Fruit fly (Drosophila melanogaster) whole organism, prepupa: Measurements from ENCODE around the gene CG10681.

Source experiments
- Blimp-1 ChIP-seq: fragments of 200-800 bp; sonication (Bioruptor generic); optimal IDR thresholded peaks from 3 replicates; lab custom pipeline; 2017; ENCODE audit warnings: missing biosample characterization, missing genetic modification characterization, mild to moderate bottlenecking, moderate library complexity, missing genetic modification reagents
- CG10631 ChIP-seq: fragments of 200-800 bp; sonication (Bioruptor generic); optimal IDR thresholded peaks from 2 replicates; lab custom pipeline; 2016; ENCODE audit warnings: missing biosample characterization, missing genetic modification characterization
- CG10669 ChIP-seq: fragments of 200-800 bp; sonication (Bioruptor generic); optimal IDR thresholded peaks from 3 replicates; lab custom pipeline; 2018; ENCODE audit warnings: missing biosample characterization, mild to moderate bottlenecking, missing genetic modification characterization, moderate library complexity
- CG11294 ChIP-seq: fragments of 200-800 bp; sonication (Bioruptor generic); IDR thresholded peaks from 2 replicates; pipeline ENCODE4 v1.3.6; 2022; ENCODE audit warnings: missing biosample characterization, missing genetic modification characterization
- CG11762 ChIP-seq: fragments of 200-800 bp; sonication (Bioruptor generic); optimal IDR thresholded peaks from 3 replicates; lab custom pipeline; 2016; ENCODE audit warnings: missing biosample characterization, missing genetic modification characterization; ENCODE audit not compliant: insufficient read depth
- CG11902 ChIP-seq: fragments of 200-800 bp; sonication (Bioruptor generic); optimal IDR thresholded peaks from 3 replicates; lab custom pipeline; 2016; ENCODE audit warnings: missing biosample characterization, missing genetic modification characterization
- CG1621 ChIP-seq: fragments of 200-800 bp; sonication (Bioruptor generic); optimal IDR thresholded peaks from 3 replicates; lab custom pipeline; 2018; ENCODE audit warnings: missing biosample characterization, mild to moderate bottlenecking, missing genetic modification characterization
- CG16779 ChIP-seq: fragments of 200-800 bp; sonication (Bioruptor generic); optimal IDR thresholded peaks from 3 replicates; lab custom pipeline; 2017; ENCODE audit warnings: missing biosample characterization, mild to moderate bottlenecking, missing genetic modification characterization
- CG3032 ChIP-seq: fragments of 200-800 bp; optimal IDR thresholded peaks from 2 replicates; lab custom pipeline; 2019; ENCODE audit warnings: missing biosample characterization, mild to moderate bottlenecking, missing genetic modification characterization, moderate library complexity
- CG31627 ChIP-seq: fragments of 200-800 bp; sonication (Bioruptor generic); optimal IDR thresholded peaks from 3 replicates; lab custom pipeline; 2016; ENCODE audit warnings: missing biosample characterization, missing genetic modification characterization
- CG32006 ChIP-seq: fragments of 200-800 bp; sonication (Bioruptor generic); optimal IDR thresholded peaks from 3 replicates; lab custom pipeline; 2017; ENCODE audit warnings: missing biosample characterization, mild to moderate bottlenecking, missing genetic modification characterization
- CG34406 ChIP-seq: fragments of 200-800 bp; sonication (Bioruptor generic); optimal IDR thresholded peaks from 3 replicates; lab custom pipeline; 2016; ENCODE audit warnings: missing biosample characterization, missing genetic modification characterization
- CG3919 ChIP-seq: fragments of 200-800 bp; sonication (Bioruptor generic); optimal IDR thresholded peaks from 3 replicates; lab custom pipeline; 2016; ENCODE audit warnings: missing biosample characterization, missing genetic modification characterization
- CG6163 ChIP-seq: fragments of 200-800 bp; sonication (Bioruptor generic); IDR thresholded peaks from 3 replicates; pipeline ENCODE4 v1.3.6; 2022; ENCODE audit warnings: missing biosample characterization, missing genetic modification characterization
- CG6276 ChIP-seq: fragments of 200-800 bp; sonication (Bioruptor generic); optimal IDR thresholded peaks from 2 replicates; lab custom pipeline; 2017; ENCODE audit warnings: missing biosample characterization, mild to moderate bottlenecking, missing genetic modification characterization
- CG6854 ChIP-seq: fragments of 200-800 bp; sonication (Bioruptor generic); optimal IDR thresholded peaks from 2 replicates; lab custom pipeline; 2017; ENCODE audit warnings: missing biosample characterization, mild to moderate bottlenecking, missing genetic modification characterization
- CG7368 ChIP-seq: fragments of 200-800 bp; sonication (Bioruptor generic); optimal IDR thresholded peaks from 3 replicates; lab custom pipeline; 2016; ENCODE audit warnings: missing biosample characterization, missing genetic modification characterization
- CG8119 ChIP-seq: fragments of 200-800 bp; sonication (Bioruptor generic); IDR thresholded peaks from 3 replicates; pipeline ENCODE4 v1.3.6; 2022; ENCODE audit warnings: missing biosample characterization, missing genetic modification characterization
- CG8632 ChIP-seq: fragments of 200-800 bp; sonication (Bioruptor generic); optimal IDR thresholded peaks from 3 replicates; lab custom pipeline; 2016; ENCODE audit warnings: missing biosample characterization, missing genetic modification characterization
- CG9139 ChIP-seq: fragments of 200-800 bp; sonication (Bioruptor generic); optimal IDR thresholded peaks from 3 replicates; lab custom pipeline; 2017; ENCODE audit warnings: missing biosample characterization, mild to moderate bottlenecking, missing genetic modification characterization
- Eip75B ChIP-seq: fragments of 200-800 bp; sonication (Bioruptor generic); optimal IDR thresholded peaks from 3 replicates; lab custom pipeline; 2016; ENCODE audit warnings: missing biosample characterization, missing genetic modification characterization
- Eip78C ChIP-seq: fragments of 200-800 bp; sonication (Bioruptor generic); peaks from one replicate; lab custom pipeline; 2016; ENCODE audit warnings: missing biosample characterization, missing genetic modification characterization
- Eip93F ChIP-seq: fragments of 200-800 bp; sonication (Bioruptor generic); optimal IDR thresholded peaks from 2 replicates; lab custom pipeline; 2016; ENCODE audit warnings: missing biosample characterization, mild to moderate bottlenecking, missing genetic modification characterization
- Ets21C ChIP-seq: fragments of 200-800 bp; sonication (Bioruptor generic); optimal IDR thresholded peaks from 3 replicates; lab custom pipeline; 2016; ENCODE audit warnings: missing biosample characterization, missing genetic modification characterization
- Ets96B ChIP-seq: fragments of 200-800 bp; optimal IDR thresholded peaks from 2 replicates; lab custom pipeline; 2019; ENCODE audit warnings: missing biosample characterization, mild to moderate bottlenecking, missing genetic modification characterization, moderate library complexity
- Gug ChIP-seq: fragments of 200-800 bp; sonication (Bioruptor generic); IDR thresholded peaks from 2 replicates; pipeline ENCODE4 v1.3.6; 2022; ENCODE audit warnings: missing biosample characterization, missing genetic modification characterization
- Hr38 ChIP-seq: sonication (Bioruptor generic); optimal IDR thresholded peaks from 2 replicates; lab custom pipeline; 2016; ENCODE audit warnings: missing biosample characterization, missing genetic modification characterization
- Hr39 ChIP-seq: fragments of 200-800 bp; sonication (Bioruptor generic); optimal IDR thresholded peaks from 2 replicates; lab custom pipeline; 2016; ENCODE audit warnings: missing biosample characterization, missing genetic modification characterization
- Hr4 ChIP-seq: fragments of 200-800 bp; sonication (Bioruptor generic); optimal IDR thresholded peaks from 3 replicates; lab custom pipeline; 2016; ENCODE audit warnings: missing biosample characterization, missing genetic modification characterization
- Lpt ChIP-seq: fragments of 200-800 bp; sonication (Bioruptor generic); optimal IDR thresholded peaks from 3 replicates; lab custom pipeline; 2016; ENCODE audit warnings: missing biosample characterization, missing genetic modification characterization
- OdsH ChIP-seq: fragments of 200-800 bp; sonication (Bioruptor generic); optimal IDR thresholded peaks from 3 replicates; lab custom pipeline; 2016; ENCODE audit warnings: missing biosample characterization, missing genetic modification characterization
- Smox ChIP-seq: fragments of 200-800 bp; sonication (Bioruptor generic); optimal IDR thresholded peaks from 3 replicates; lab custom pipeline; 2016; ENCODE audit warnings: missing biosample characterization, missing genetic modification characterization
- Sox102F ChIP-seq: fragments of 200-800 bp; sonication (Bioruptor generic); optimal IDR thresholded peaks from 2 replicates; lab custom pipeline; 2016; ENCODE audit warnings: missing biosample characterization, mild to moderate bottlenecking, missing genetic modification characterization
- Sox14 ChIP-seq: fragments of 200-800 bp; sonication (Bioruptor generic); optimal IDR thresholded peaks from 3 replicates; lab custom pipeline; 2016; ENCODE audit warnings: missing biosample characterization, missing genetic modification characterization
- cyc ChIP-seq: fragments of 200-800 bp; sonication (Bioruptor generic); optimal IDR thresholded peaks from 3 replicates; lab custom pipeline; 2016; ENCODE audit warnings: missing biosample characterization, missing genetic modification characterization
- dac ChIP-seq: fragments of 200-800 bp; sonication (Bioruptor generic); optimal IDR thresholded peaks from 2 replicates; lab custom pipeline; 2017; ENCODE audit warnings: missing biosample characterization, mild to moderate bottlenecking, missing genetic modification characterization
- eg ChIP-seq: fragments of 200-800 bp; sonication (Bioruptor generic); IDR thresholded peaks from 3 replicates; pipeline ENCODE4 v1.3.6; 2022; ENCODE audit warnings: missing biosample characterization, missing genetic modification characterization
- esn ChIP-seq: fragments of 200-800 bp; sonication (Bioruptor generic); optimal IDR thresholded peaks from 2 replicates; lab custom pipeline; 2016; ENCODE audit warnings: missing biosample characterization, mild to moderate bottlenecking, missing genetic modification characterization, moderate library complexity
- fd85E ChIP-seq: fragments of 200-800 bp; sonication (Bioruptor generic); optimal IDR thresholded peaks from 3 replicates; lab custom pipeline; 2016; ENCODE audit warnings: missing biosample characterization, missing genetic modification characterization
- fkh ChIP-seq: fragments of 200-800 bp; sonication (Bioruptor generic); optimal IDR thresholded peaks from 3 replicates; lab custom pipeline; 2017; ENCODE audit warnings: missing biosample characterization, mild to moderate bottlenecking, missing genetic modification characterization, moderate library complexity
- lz ChIP-seq: fragments of 200-800 bp; sonication (Bioruptor generic); optimal IDR thresholded peaks from 3 replicates; lab custom pipeline; 2016; ENCODE audit warnings: missing biosample characterization, missing genetic modification characterization
- net ChIP-seq: fragments of 200-800 bp; sonication (Bioruptor generic); optimal IDR thresholded peaks from 3 replicates; lab custom pipeline; 2016; ENCODE audit warnings: missing biosample characterization, missing genetic modification characterization
- salr ChIP-seq, 2 experiments: fragments of 200-800 bp; sonication (Bioruptor generic); optimal IDR thresholded peaks; 3 replicates each; lab custom pipeline; 2016 to 2018; ENCODE audit warnings: missing biosample characterization in 2 of 2, missing genetic modification characterization in 2 of 2, mild to moderate bottlenecking in 1 of 2
- spab ChIP-seq: fragments of 200-800 bp; sonication (Bioruptor generic); optimal IDR thresholded peaks from 2 replicates; lab custom pipeline; 2017; ENCODE audit warnings: missing biosample characterization, mild to moderate bottlenecking, missing genetic modification characterization, missing genetic modification reagents
- svp ChIP-seq: fragments of 200-800 bp; sonication (Bioruptor generic); peaks from one replicate; lab custom pipeline; 2016; ENCODE audit warnings: missing biosample characterization, missing genetic modification characterization
- vri ChIP-seq: fragments of 200-800 bp; sonication (Bioruptor generic); optimal IDR thresholded peaks from 3 replicates; lab custom pipeline; 2016; ENCODE audit warnings: missing biosample characterization, mild to moderate bottlenecking, missing genetic modification characterization

Gene CG10681

dm6 chr3L:12496428-12497344 is 4.6 kb upstream of the CG10681 start, which contains the start of gene CG10657 (continued):
- no peak for TF ChIP-seq CG11294 (GFP tag; lab: Robert Waterston, UW)
- TF ChIP-seq CG10669 (GFP tag; lab: Kevin White, UChicago): no peak
- peak; percentile 22 for TF ChIP-seq Hr4
- TF ChIP-seq CG10631 (GFP tag; lab: Kevin White, UChicago): no peak
- TF ChIP-seq CG34406 (GFP tag; lab: Kevin White, UChicago): no peak
- TF ChIP-seq Lpt (GFP tag; lab: Kevin White, UChicago): no peak
- TF ChIP-seq fd85E (GFP tag; lab: Kevin White, UChicago): no peak
- no peak for TF ChIP-seq CG6854 (GFP tag; lab: Kevin White, UChicago)
- no peak for TF ChIP-seq CG31627
- no peak for TF ChIP-seq Eip75B (GFP tag; lab: Kevin White, UChicago)
- peak; percentile 3 for TF ChIP-seq CG11762
- TF ChIP-seq CG9139 (GFP tag; lab: Kevin White, UChicago): no peak
- no peak for TF ChIP-seq CG3032 (tag; lab: Kevin White, UChicago)
- peak; percentile 66 for TF ChIP-seq vri
- TF ChIP-seq Hr39 (GFP tag; lab: Kevin White, UChicago): no peak
- peak; percentile 97 for TF ChIP-seq Blimp-1 (GFP tag; lab: Kevin White, UChicago)
- peak; percentile 4 for TF ChIP-seq CG8632 (GFP tag; lab: Kevin White, UChicago)
- TF ChIP-seq Hr38 (GFP tag; lab: Kevin White, UChicago): no peak
- TF ChIP-seq lz (GFP tag; lab: Kevin White, UChicago): no peak
- no peak for TF ChIP-seq Sox102F (GFP tag; lab: Kevin White, UChicago)
- TF ChIP-seq CG16779 (tag; lab: Kevin White, UChicago): no peak
- TF ChIP-seq Eip93F: no peak
- no peak for TF ChIP-seq dac (GFP tag; lab: Kevin White, UChicago)
- TF ChIP-seq CG6163: no peak
- TF ChIP-seq svp: no peak
- TF ChIP-seq CG1621 (tag; lab: Kevin White, UChicago): peak; percentile 28
- TF ChIP-seq Sox14 (GFP tag; lab: Kevin White, UChicago): no peak
- TF ChIP-seq Eip78C (GFP tag; lab: Kevin White, UChicago): peak; percentile 43
- no peak for TF ChIP-seq Ets21C

DNA sequence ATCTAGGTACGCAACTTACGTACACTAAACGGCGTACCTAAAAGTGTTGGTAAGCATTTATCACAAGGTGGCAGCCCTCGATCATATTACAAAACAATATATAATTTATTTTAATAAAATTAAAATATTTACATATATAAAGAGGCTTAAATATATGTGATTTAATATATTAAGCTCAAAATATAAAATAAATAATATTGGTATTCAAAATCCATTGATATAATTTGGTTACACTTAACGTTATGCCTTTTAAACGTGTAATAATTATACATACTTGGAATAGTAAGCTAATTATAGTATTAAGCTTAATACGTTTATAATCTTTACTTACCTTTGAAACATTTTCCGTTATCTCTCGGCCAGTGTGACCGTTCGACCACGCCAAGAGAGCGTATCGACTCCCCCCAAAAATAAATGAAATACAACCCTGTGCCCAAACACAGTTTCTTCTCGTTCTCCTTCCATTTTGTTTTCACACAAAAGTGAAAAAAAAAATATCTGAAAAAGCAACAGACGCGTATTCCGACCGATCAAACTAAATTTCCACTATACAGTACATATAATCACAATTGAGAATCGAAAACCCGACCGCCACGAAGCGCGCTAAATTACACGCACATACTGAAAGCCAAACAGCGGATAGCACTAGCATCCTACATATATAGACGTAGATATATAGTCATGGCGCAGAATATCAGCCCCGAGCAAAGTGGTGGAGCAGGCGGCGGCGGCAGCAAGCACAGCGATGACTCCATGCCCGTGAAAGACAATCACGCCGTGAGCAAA is 2.7 kb downstream of the CG10681 start, which contains the start of the genes CG10646 and vih:
Gene CG10646, minus strand, starts transcription at position 30 of the 786 bp plus-strand sequence.
Gene vih, plus strand, starts transcription at position 428 of the 786 bp plus-strand sequence.
- no peak for TF ChIP-seq Gug (GFP tag; lab: Robert Waterston, UW)
- no peak for TF ChIP-seq CG9139 (GFP tag; lab: Kevin White, UChicago)
- peak; percentile 54 for TF ChIP-seq esn
- no peak for TF ChIP-seq OdsH
- peak; percentile 8 for TF ChIP-seq CG11762
- peak; percentile 19 for TF ChIP-seq CG34406 (GFP tag; lab: Kevin White, UChicago)
- TF ChIP-seq CG7368 (GFP tag; lab: Kevin White, UChicago): no peak
- TF ChIP-seq Ets96B (tag; lab: Kevin White, UChicago): peak; percentile 4
- TF ChIP-seq Hr39 (GFP tag; lab: Kevin White, UChicago): no peak
- peak; percentile 11 for TF ChIP-seq CG1621 (tag; lab: Kevin White, UChicago)
- TF ChIP-seq CG6163: 0 out of 3 replicates have a peak, but pooled peaks have one; percentile 18
- TF ChIP-seq net (GFP tag; lab: Kevin White, UChicago): no peak
- TF ChIP-seq CG6854 (GFP tag; lab: Kevin White, UChicago): no peak
- no peak for TF ChIP-seq CG11902
- TF ChIP-seq fkh (GFP tag; lab: Kevin White, UChicago): peak; percentile 45
- TF ChIP-seq Eip93F: peak; percentile 52
- peak; percentile 54 for TF ChIP-seq CG3919 (GFP tag; lab: Kevin White, UChicago)
- TF ChIP-seq lz (GFP tag; lab: Kevin White, UChicago): no peak
- TF ChIP-seq spab (GFP tag; lab: Kevin White, UChicago): no peak
- TF ChIP-seq CG6276 (GFP tag; lab: Kevin White, UChicago): no peak
- no peak for TF ChIP-seq eg
- TF ChIP-seq Smox (GFP tag; lab: Kevin White, UChicago): no peak
- no peak for TF ChIP-seq Sox102F (GFP tag; lab: Kevin White, UChicago)
- no peak for TF ChIP-seq CG32006 (GFP tag; lab: Kevin White, UChicago)
- TF ChIP-seq CG31627: peak; percentile 31
- TF ChIP-seq Blimp-1 (GFP tag; lab: Kevin White, UChicago): no peak
- TF ChIP-seq cyc (GFP tag; lab: Kevin White, UChicago): peak; percentile 54
- no peak for TF ChIP-seq salr (GFP tag; optimal IDR thresholded peaks at IDR 0.05; lab: Kevin White, UChicago)
- no peak for TF ChIP-seq dac (GFP tag; lab: Kevin White, UChicago)
- peak; percentile 32; the same call in 1 of the 3 replicates for TF ChIP-seq CG8119
